Fruit fly (Drosophila melanogaster): ENCODE data around the gene CG6071.

Gene CG6071

DNA sequence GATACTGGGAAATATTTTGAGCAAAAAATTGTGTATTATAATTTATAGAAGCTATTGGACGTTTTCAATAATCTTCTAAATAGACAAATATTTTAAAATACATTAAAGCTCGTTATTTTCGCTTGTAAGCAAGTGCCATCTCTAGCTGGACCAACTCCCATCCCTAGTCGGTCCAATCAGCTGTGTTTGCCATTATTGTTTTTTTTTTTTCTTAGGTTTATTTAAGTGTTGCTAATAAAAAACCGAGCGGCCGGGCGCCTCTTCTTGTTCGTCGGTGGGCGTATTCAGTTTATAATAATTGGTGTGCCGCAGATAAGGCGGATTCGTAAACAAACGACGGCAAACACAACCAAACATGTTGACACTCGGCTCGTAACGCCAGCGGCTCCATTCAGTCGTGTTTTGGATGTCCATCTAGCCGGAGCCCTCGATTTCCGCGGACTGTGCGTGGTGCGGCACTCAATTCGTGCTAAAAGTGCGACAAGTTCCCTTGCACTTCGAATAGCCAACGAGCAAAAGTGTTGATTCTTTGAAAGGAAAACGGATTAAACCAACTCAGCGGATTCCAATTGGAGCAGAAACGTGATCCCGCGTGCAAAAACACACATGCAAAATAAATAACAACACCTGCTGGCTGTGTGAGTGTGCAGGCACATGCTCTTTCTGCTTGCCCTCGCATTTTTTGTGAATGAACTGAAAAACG lies 38.1 kb upstream of the CG6071 start, which contains the start of gene Sugb (continued):
- TF ChIP-seq Pdp1 (GFP tag; optimal IDR thresholded peaks at IDR 0.05) = peak; percentile 60 to 68
- peak; percentile 36; the same call in 1 of the 2 replicates for TF ChIP-seq CG11247 (GFP tag; IDR thresholded peaks at IDR 0.05)
- TF ChIP-seq C15 (GFP tag; IDR thresholded peaks at IDR 0.05) = no peak
- TF ChIP-seq CG2129 (GFP tag; IDR thresholded peaks at IDR 0.05; ENCODE audit: partially characterized antibody) = peak; percentile 32
- TF ChIP-seq crp (GFP tag; optimal IDR thresholded peaks at IDR 0.05) = peak; percentile 46 to 93
- peak; percentile 62 for TF ChIP-seq HLH3B (GFP tag; IDR thresholded peaks at IDR 0.05)
- peak; percentile 55 for TF ChIP-seq BtbVII (GFP tag; optimal IDR thresholded peaks at IDR 0.05)
- TF ChIP-seq Lim3 (GFP tag; IDR thresholded peaks at IDR 0.05) = no peak
- no peak for TF ChIP-seq Oaz (GFP tag; IDR thresholded peaks at IDR 0.05)
- TF ChIP-seq CG8478 (optimal IDR thresholded peaks at IDR 0.05) = no peak
- TF ChIP-seq jing (GFP tag; optimal IDR thresholded peaks at IDR 0.05) = no peak
- no peak for TF ChIP-seq shn (GFP tag; optimal IDR thresholded peaks at IDR 0.05)
- TF ChIP-seq Drgx (GFP tag; IDR thresholded peaks at IDR 0.05) = peak; percentile 75
- TF ChIP-seq pfk (GFP tag; optimal IDR thresholded peaks at IDR 0.05) = peak; percentile 36
- TF ChIP-seq vvl (GFP tag; IDR thresholded peaks at IDR 0.05) = peak; percentile 81
- TF ChIP-seq CG7987 (GFP tag; optimal IDR thresholded peaks at IDR 0.05) = peak; percentile 66
- TF ChIP-seq E2f1 (GFP tag; IDR thresholded peaks at IDR 0.05) = peak; percentile 41; the same call in 1 of the 2 replicates
- TF ChIP-seq CG30431 (GFP tag; optimal IDR thresholded peaks at IDR 0.05) = no peak
- TF ChIP-seq Six4 (GFP tag; optimal IDR thresholded peaks at IDR 0.05) = no peak
- no peak for TF ChIP-seq CG10321 (GFP tag; IDR thresholded peaks at IDR 0.05)
- peak; percentile 61 for TF ChIP-seq CG10147 (GFP tag; optimal IDR thresholded peaks at IDR 0.05)
- TF ChIP-seq CG13296 (GFP tag; optimal IDR thresholded peaks at IDR 0.05) = peak; percentile 61
- TF ChIP-seq toy (GFP tag; IDR thresholded peaks at IDR 0.05) = no peak
- peak; percentile 54 for TF ChIP-seq maf-S (GFP tag; optimal IDR thresholded peaks at IDR 0.05)
- peak; percentile 66 for TF ChIP-seq CG6854 (GFP tag; optimal IDR thresholded peaks at IDR 0.05)
- peak; percentile 52; the same call in 2 of the 3 replicates for TF ChIP-seq tgo (GFP tag; IDR thresholded peaks at IDR 0.05)
- peak; percentile 8 for TF ChIP-seq bigmax (GFP tag; optimal IDR thresholded peaks at IDR 0.05)
- no peak for TF ChIP-seq lov (optimal IDR thresholded peaks at IDR 0.05)
- no peak for TF ChIP-seq lov (GFP tag; IDR thresholded peaks at IDR 0.05)
- TF ChIP-seq croc (GFP tag; conservative IDR thresholded peaks at IDR 0.05) = no peak
- TF ChIP-seq CG13287 (GFP tag; IDR thresholded peaks at IDR 0.05; ENCODE audit: partially characterized antibody) = peak; percentile 87
- TF ChIP-seq ttk (GFP tag; IDR thresholded peaks at IDR 0.05) = no peak
- no peak; the same call in 1 of the 2 replicates for TF ChIP-seq Ada2b (GFP tag; IDR thresholded peaks at IDR 0.05)
- TF ChIP-seq gsb-n (tag; optimal IDR thresholded peaks at IDR 0.05) = no peak
- TF ChIP-seq aop (GFP tag; IDR thresholded peaks at IDR 0.05) = no peak
- TF ChIP-seq CG6791 (GFP tag; IDR thresholded peaks at IDR 0.05; ENCODE audit: partially characterized antibody) = no peak
- peak; percentile 39 for TF ChIP-seq dm (GFP tag; optimal IDR thresholded peaks at IDR 0.05)
- no peak for TF ChIP-seq CG7271 (tag; optimal IDR thresholded peaks at IDR 0.05)
- TF ChIP-seq bowl (GFP tag; IDR thresholded peaks at IDR 0.05) = no peak
- peak; percentile 40; the same call in 1 of the 2 replicates for TF ChIP-seq CG10366 (GFP tag; IDR thresholded peaks at IDR 0.05)
- TF ChIP-seq CG9876 (GFP tag; optimal IDR thresholded peaks at IDR 0.05) = no peak
- no peak for TF ChIP-seq CG1603 (tag; optimal IDR thresholded peaks at IDR 0.05)
- TF ChIP-seq Xrp1 (GFP tag; IDR thresholded peaks at IDR 0.05) = peak; percentile 78
- TF ChIP-seq CG15269 (tag; optimal IDR thresholded peaks at IDR 0.05) = peak; percentile 73
- TF ChIP-seq CG9797 (GFP tag; optimal IDR thresholded peaks at IDR 0.05) = no peak
- no peak for TF ChIP-seq CG5953 (GFP tag; IDR thresholded peaks at IDR 0.05)
- TF ChIP-seq pho (GFP tag; optimal IDR thresholded peaks at IDR 0.05) = peak; percentile 76
- TF ChIP-seq Poxn (GFP tag; IDR thresholded peaks at IDR 0.05) = no peak
- TF ChIP-seq gce (GFP tag; IDR thresholded peaks at IDR 0.05) = no peak; the same call in 2 of the 3 replicates
- TF ChIP-seq nmo (GFP tag; optimal IDR thresholded peaks at IDR 0.05) = peak; percentile 52
- TF ChIP-seq Scr (GFP tag; IDR thresholded peaks at IDR 0.05; ENCODE audit: partially characterized antibody) = peak; percentile 76
